Worm (Caenorhabditis elegans) whole organism, L4 larva: Measurements from ENCODE around the gene ceh-27.

Experiments used
- F26F4.8 ChIP-seq: fragments of 200-800 bp; sonication (Bioruptor generic); conservative IDR thresholded peaks from 2 replicates; pipeline ENCODE4 v1.3.6; 2022; ENCODE audit warnings: missing genetic modification characterization, missing compliant biosample characterization
- F37D6.2 ChIP-seq: sonication (generic microtip); optimal IDR thresholded peaks from 2 replicates; lab custom pipeline; 2016; ENCODE audit warnings: mild to moderate bottlenecking, missing genetic modification characterization, missing compliant biosample characterization
- R02D3.7 ChIP-seq: fragments of 150-350 bp; sonication (generic microtip); optimal IDR thresholded peaks from 3 replicates; lab custom pipeline; 2014; ENCODE audit warnings: missing biosample characterization, missing genetic modification characterization
- Y48G9A.11 ChIP-seq: fragments of 200-800 bp; sonication (Bioruptor generic); IDR thresholded peaks from 2 replicates; pipeline ENCODE4 v1.3.6; 2022; ENCODE audit warnings: missing genetic modification reagents, missing genetic modification characterization, missing compliant biosample characterization
- Y75B8A.6 ChIP-seq: fragments of 200-800 bp; sonication (Bioruptor generic); IDR thresholded peaks from 2 replicates; pipeline ENCODE4 v1.3.6; 2022; ENCODE audit warnings: missing genetic modification reagents, missing genetic modification characterization, missing compliant biosample characterization
- aha-1 ChIP-seq: fragments of 150-350 bp; peaks from one replicate; lab custom pipeline; 2014; ENCODE audit warnings: missing biosample characterization, missing genetic modification characterization
- aly-2 ChIP-seq: sonication (generic microtip); optimal IDR thresholded peaks from 2 replicates; lab custom pipeline; 2018; ENCODE audit warnings: missing biosample characterization, missing genetic modification characterization
- ama-1 ChIP-seq: fragments of 150-350 bp; optimal IDR thresholded peaks from 2 replicates; lab custom pipeline; 2014; ENCODE audit warnings: inconsistent platforms, mixed read lengths
- daf-16 ChIP-seq, 3 experiments: sonication (generic microtip); optimal IDR thresholded peaks; 2 replicates each; lab custom pipeline; 2016 to 2017; ENCODE audit warnings: missing genetic modification characterization in 3 of 3, missing genetic modification reagents in 3 of 3, mild to moderate bottlenecking in 2 of 3, missing compliant biosample characterization in 2 of 3, missing biosample characterization in 1 of 3, moderate library complexity in 1 of 3
- daf-8 ChIP-seq: fragments of 200-800 bp; sonication (Bioruptor generic); IDR thresholded peaks from 2 replicates; pipeline ENCODE4 v1.3.6; 2022; ENCODE audit warnings: missing genetic modification characterization, missing compliant biosample characterization
- dpl-1 ChIP-seq: fragments of 150-350 bp; optimal IDR thresholded peaks from 2 replicates; lab custom pipeline; 2014; ENCODE audit warnings: missing biosample characterization, missing genetic modification reagents, missing genetic modification characterization
- egl-27 ChIP-seq: sonication (generic microtip); optimal IDR thresholded peaks from 3 replicates; lab custom pipeline; 2017; ENCODE audit warnings: missing biosample characterization, missing genetic modification reagents, missing genetic modification characterization
- egl-43 ChIP-seq: fragments of 200-800 bp; sonication (Bioruptor generic); IDR thresholded peaks from 2 replicates; pipeline ENCODE4 v1.3.6; 2022; ENCODE audit warnings: missing genetic modification reagents, missing genetic modification characterization, missing compliant biosample characterization
- fos-1 ChIP-seq: fragments of 150-350 bp; optimal IDR thresholded peaks from 2 replicates; lab custom pipeline; 2014; ENCODE audit warnings: missing biosample characterization, missing genetic modification characterization
- hlh-11 ChIP-seq: fragments of 200-800 bp; sonication (Bioruptor generic); optimal IDR thresholded peaks from 2 replicates; lab custom pipeline; 2018; ENCODE audit warnings: mild to moderate bottlenecking, missing genetic modification characterization, missing compliant biosample characterization
- hlh-30 ChIP-seq: sonication (generic microtip); optimal IDR thresholded peaks from 2 replicates; lab custom pipeline; 2017; ENCODE audit warnings: antibody characterized with exemption, mild to moderate bottlenecking, missing genetic modification characterization, missing compliant biosample characterization; ENCODE audit not compliant: insufficient read depth
- jun-1 ChIP-seq: fragments of 150-350 bp; optimal IDR thresholded peaks from 2 replicates; lab custom pipeline; 2014; ENCODE audit warnings: missing biosample characterization, missing genetic modification reagents, missing genetic modification characterization
- lim-7 ChIP-seq: fragments of 200-800 bp; sonication (Bioruptor generic); IDR thresholded peaks from 2 replicates; pipeline ENCODE4 v1.3.6; 2022; ENCODE audit warnings: missing genetic modification characterization, missing compliant biosample characterization
- lin-29 ChIP-seq: fragments of 200-800 bp; sonication (Bioruptor generic); IDR thresholded peaks from 2 replicates; pipeline ENCODE4 v1.3.6; 2022; ENCODE audit warnings: missing genetic modification reagents, missing genetic modification characterization, missing compliant biosample characterization
- lin-39 ChIP-seq: fragments of 150-350 bp; optimal IDR thresholded peaks from 2 replicates; lab custom pipeline; 2014; ENCODE audit warnings: missing biosample characterization, missing genetic modification reagents, missing genetic modification characterization
- lir-3 ChIP-seq: sonication (generic microtip); optimal IDR thresholded peaks from 2 replicates; lab custom pipeline; 2016; ENCODE audit warnings: mild to moderate bottlenecking, missing genetic modification characterization, missing compliant biosample characterization
- lsy-2 ChIP-seq, 2 experiments: fragments of 150-350 bp in 1 of 2; sonication (generic microtip) in 1 of 2; optimal IDR thresholded peaks; 2 replicates each; lab custom pipeline; 2014 to 2017; ENCODE audit warnings: missing biosample characterization in 2 of 2, missing genetic modification characterization in 2 of 2
- madf-5 ChIP-seq, 2 experiments: fragments of 200-800 bp; sonication (Bioruptor generic); IDR thresholded peaks; 2 replicates each; pipeline ENCODE4 v1.3.6; 2022; ENCODE audit warnings: missing compliant biosample characterization in 2 of 2, missing genetic modification characterization in 2 of 2
- mep-1 ChIP-seq: fragments of 150-350 bp; sonication (generic microtip); optimal IDR thresholded peaks from 3 replicates; lab custom pipeline; 2014; ENCODE audit warnings: missing biosample characterization, missing genetic modification characterization
- mxl-3 ChIP-seq: fragments of 200-800 bp; sonication (Bioruptor generic); optimal IDR thresholded peaks from 2 replicates; lab custom pipeline; 2018; ENCODE audit warnings: mild to moderate bottlenecking, missing genetic modification characterization, missing compliant biosample characterization
- nhr-10 ChIP-seq: fragments of 150-350 bp; optimal IDR thresholded peaks from 2 replicates; lab custom pipeline; 2014; ENCODE audit warnings: missing biosample characterization, missing genetic modification characterization
- nhr-237 ChIP-seq: sonication (generic microtip); optimal IDR thresholded peaks from 2 replicates; lab custom pipeline; 2017; ENCODE audit warnings: missing biosample characterization, missing genetic modification characterization
- nhr-48 ChIP-seq: sonication (generic microtip); optimal IDR thresholded peaks from 2 replicates; lab custom pipeline; 2016; ENCODE audit warnings: mild to moderate bottlenecking, missing genetic modification characterization, missing compliant biosample characterization
- skn-1 ChIP-seq: fragments of 150-350 bp; optimal IDR thresholded peaks from 2 replicates; lab custom pipeline; 2014; ENCODE audit warnings: missing biosample characterization, missing genetic modification characterization
- snpc-1.2 ChIP-seq: fragments of 200-800 bp; sonication (Bioruptor generic); IDR thresholded peaks from 2 replicates; pipeline ENCODE4 v1.3.6; 2022; ENCODE audit warnings: missing genetic modification reagents, missing genetic modification characterization, missing compliant biosample characterization
- tag-97 ChIP-seq: fragments of 200-800 bp; sonication (Bioruptor generic); IDR thresholded peaks from 2 replicates; pipeline ENCODE4 v1.3.6; 2022; ENCODE audit warnings: missing genetic modification characterization, missing compliant biosample characterization
- tra-1 ChIP-seq: fragments of 200-800 bp; sonication (Bioruptor generic); IDR thresholded peaks from 2 replicates; pipeline ENCODE4 v1.3.6; 2022; ENCODE audit warnings: missing genetic modification reagents, missing genetic modification characterization, missing compliant biosample characterization
- zfp-2 ChIP-seq: sonication (generic microtip); optimal IDR thresholded peaks from 2 replicates; lab custom pipeline; 2016; ENCODE audit warnings: mild to moderate bottlenecking, missing genetic modification characterization, missing compliant biosample characterization
- zip-11 ChIP-seq: fragments of 200-800 bp; sonication (Bioruptor generic); IDR thresholded peaks from 2 replicates; pipeline ENCODE4 v1.3.6; 2022; ENCODE audit warnings: missing genetic modification characterization, missing compliant biosample characterization

The ceh-27 gene

DNA sequence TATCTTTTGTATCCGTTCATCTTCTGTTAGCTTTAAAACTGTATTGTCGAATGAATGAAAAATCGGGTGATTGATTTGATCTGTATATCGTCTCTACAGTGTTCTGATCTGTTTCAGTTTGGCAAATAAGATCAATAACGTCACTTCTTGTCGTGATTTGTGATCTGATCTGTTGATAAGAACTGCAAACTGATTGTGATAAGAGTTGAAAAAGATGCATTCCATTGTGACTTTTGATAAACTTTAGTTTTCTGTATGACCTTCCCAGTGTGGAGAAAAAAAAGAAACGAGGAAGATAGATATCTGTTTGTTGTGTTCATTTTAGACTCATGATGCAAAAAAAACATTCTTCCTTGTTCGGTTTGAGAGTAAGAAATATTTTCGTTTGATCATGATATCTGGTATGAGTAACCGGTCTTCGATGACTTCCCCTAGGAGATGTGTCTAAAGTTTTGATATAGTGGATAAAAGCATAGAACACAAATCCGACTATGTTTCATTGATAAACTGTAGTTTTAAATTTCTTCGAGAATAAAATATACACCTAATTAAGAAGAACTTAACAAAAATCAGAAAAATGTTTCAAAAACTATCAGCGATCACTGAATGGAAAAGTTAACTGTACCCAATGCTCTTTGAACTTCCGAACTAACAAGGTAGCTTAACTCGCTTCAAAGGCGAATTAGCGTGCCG lies 50.0 kb downstream of the ceh-27 start (continued):
- TF ChIP-seq lim-7 (GFP tag; lab: Robert Waterston, UW) (no peak), dpl-1 (GFP tag; lab: Kevin White, UChicago) (no peak), F37D6.2 (tag; lab: Kevin White, UChicago) (no peak), ama-1 (lab: Kevin White, UChicago) (no peak), nhr-48 (tag; lab: Kevin White, UChicago) (peak; percentile 65), hlh-30 (peak; percentile 76), mep-1 (tag; lab: Kevin White, UChicago) (peak; percentile 26), tag-97 (no peak), aly-2 (tag; lab: Kevin White, UChicago) (no peak), daf-8 (GFP tag; lab: Robert Waterston, UW) (no peak), madf-5 (GFP tag; IDR thresholded peaks at IDR 0.05; lab: Robert Waterston, UW) (no peak), Y75B8A.6 (GFP tag; lab: Robert Waterston, UW) (no peak), lin-39 (tag; lab: Kevin White, UChicago) (no peak), R02D3.7 (no peak), hlh-11 (peak; percentile 52), jun-1 (tag; lab: Kevin White, UChicago) (no peak), egl-27 (no peak), aha-1 (tag; lab: Kevin White, UChicago) (peak; percentile 93), lin-29 (GFP tag; lab: Robert Waterston, UW) (no peak), F26F4.8 (GFP tag; lab: Robert Waterston, UW) (no peak), zfp-2 (tag; lab: Kevin White, UChicago) (no peak), skn-1 (tag; lab: Kevin White, UChicago) (no peak), mxl-3 (GFP tag; lab: Kevin White, UChicago) (peak; percentile 50), zip-11 (GFP tag; lab: Robert Waterston, UW) (no peak)

ce11 chrV:11613007-11613406 lies 51.9 kb downstream of the ceh-27 start, which contains the start of gene tag-290:
TSS of gene tag-290 (plus strand) at chrV:11613307.
- no peak for TF ChIP-seq fos-1 (tag; lab: Kevin White, UChicago)
- TF ChIP-seq snpc-1.2: no peak
- TF ChIP-seq zfp-2 (tag; lab: Kevin White, UChicago): no peak
- TF ChIP-seq nhr-237 (tag; lab: Kevin White, UChicago): no peak
- no peak for TF ChIP-seq nhr-10 (tag; lab: Kevin White, UChicago)
- no peak for TF ChIP-seq zip-11 (GFP tag; lab: Robert Waterston, UW)
- no peak for TF ChIP-seq egl-43 (GFP tag; lab: Robert Waterston, UW)
- TF ChIP-seq lin-39 (tag; lab: Kevin White, UChicago): no peak
- no peak for TF ChIP-seq lsy-2 (tag; optimal IDR thresholded peaks at IDR 0.05; lab: Kevin White, UChicago)
- no peak for TF ChIP-seq daf-16 (GFP tag; optimal IDR thresholded peaks at IDR 0.05; lab: Kevin White, UChicago)
- TF ChIP-seq daf-16 (tag; optimal IDR thresholded peaks at IDR 0.05; lab: Kevin White, UChicago): no peak
- TF ChIP-seq aly-2 (tag; lab: Kevin White, UChicago): no peak
- TF ChIP-seq tra-1: no peak
- TF ChIP-seq hlh-11: no peak
- no peak for TF ChIP-seq lir-3 (tag; lab: Kevin White, UChicago)
- TF ChIP-seq Y48G9A.11 (GFP tag; lab: Robert Waterston, UW): no peak
